Worm (Caenorhabditis elegans): ENCODE data around the gene F14H8.2.

DNA sequence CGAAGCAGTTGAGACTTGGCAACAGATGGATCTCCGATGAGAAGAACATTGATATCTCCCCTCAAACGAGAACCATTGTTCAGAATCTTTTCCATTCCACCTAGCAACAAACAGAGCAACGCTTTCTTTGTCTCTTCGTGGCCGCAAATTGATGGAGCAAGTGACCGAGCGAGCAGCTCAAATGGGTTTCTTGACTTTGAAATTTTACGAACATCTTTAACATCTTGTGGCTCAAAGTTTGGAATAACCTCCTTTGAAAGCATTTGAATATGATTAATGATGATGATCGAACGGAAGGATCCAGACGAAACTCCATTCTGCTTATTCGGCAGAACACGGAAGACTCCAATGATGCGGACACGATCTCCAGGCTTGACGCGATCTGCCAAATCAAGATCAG is 38.3 kb upstream of the F14H8.2 start:
- no peak for TF ChIP-seq lin-13 (tag; optimal IDR thresholded peaks at IDR 0.05)
- no peak for TF ChIP-seq blmp-1 (tag; optimal IDR thresholded peaks at IDR 0.05)
- TF ChIP-seq nhr-12 (tag; optimal IDR thresholded peaks at IDR 0.05): no peak
- no peak for TF ChIP-seq unc-39 (tag; optimal IDR thresholded peaks at IDR 0.05)
